Worm (Caenorhabditis elegans): ENCODE results near the gene cap-2.

Gene cap-2

ce11 chrII:10851110-10851509 is 17.9 kb upstream of the cap-2 start:
- TF ChIP-seq tbx-2 (tag; optimal IDR thresholded peaks at IDR 0.05) (peak; percentile 10), sea-2 (GFP tag; optimal IDR thresholded peaks at IDR 0.05) (no peak), ceh-16 (tag; optimal IDR thresholded peaks at IDR 0.05) (no peak), nhr-77 (tag; optimal IDR thresholded peaks at IDR 0.05) (no peak), aly-2 (tag; optimal IDR thresholded peaks at IDR 0.05) (no peak), lin-15B (tag; optimal IDR thresholded peaks at IDR 0.05) (peak; percentile 24), unc-39 (tag; optimal IDR thresholded peaks at IDR 0.05) (no peak), elt-2 (tag; optimal IDR thresholded peaks at IDR 0.05) (peak; percentile 83), jun-1 (tag; optimal IDR thresholded peaks at IDR 0.05) (peak; percentile 67), eor-1 (tag; optimal IDR thresholded peaks at IDR 0.05) (no peak), elt-3 (tag; optimal IDR thresholded peaks at IDR 0.05) (no peak), nhr-76 (tag; optimal IDR thresholded peaks at IDR 0.05) (no peak), nhr-25 (tag; optimal IDR thresholded peaks at IDR 0.05) (peak; percentile 92), skn-1 (tag; optimal IDR thresholded peaks at IDR 0.05) (peak; percentile 51), nhr-28 (tag; optimal IDR thresholded peaks at IDR 0.05) (no peak), ceh-9 (tag; optimal IDR thresholded peaks at IDR 0.05) (no peak), egl-5 (tag; optimal IDR thresholded peaks at IDR 0.05) (peak; percentile 77), nfya-1 (tag; optimal IDR thresholded peaks at IDR 0.05; ENCODE audit: insufficient read depth) (peak; percentile 80), mml-1 (tag; optimal IDR thresholded peaks at IDR 0.05) (no peak), nhr-12 (tag; optimal IDR thresholded peaks at IDR 0.05) (no peak), nhr-11 (tag; optimal IDR thresholded peaks at IDR 0.05) (no peak), nhr-43 (tag; optimal IDR thresholded peaks at IDR 0.05; ENCODE audit: poor library complexity, severe bottlenecking) (peak; percentile 74), lin-39 (tag; optimal IDR thresholded peaks at IDR 0.05) (peak; percentile 76), pha-4 (tag; optimal IDR thresholded peaks at IDR 0.05) (peak; percentile 86), egl-27 (tag; optimal IDR thresholded peaks at IDR 0.05) (peak; percentile 53), ztf-4 (tag; optimal IDR thresholded peaks at IDR 0.05) (peak; percentile 24), R02D3.7 (tag; optimal IDR thresholded peaks at IDR 0.05) (peak; percentile 20), fos-1 (tag; optimal IDR thresholded peaks at IDR 0.05) (no peak), ceh-28 (tag; optimal IDR thresholded peaks at IDR 0.05) (peak; percentile 62), fkh-2 (tag; optimal IDR thresholded peaks at IDR 0.05) (no peak), nhr-237 (tag; optimal IDR thresholded peaks at IDR 0.05) (no peak), zag-1 (tag; optimal IDR thresholded peaks at IDR 0.05) (no peak), ama-1 (optimal IDR thresholded peaks at IDR 0.05) (no peak), lsy-12 (tag; optimal IDR thresholded peaks at IDR 0.05) (peak; percentile 19), unc-62 (GFP tag; optimal IDR thresholded peaks at IDR 0.05) (peak; percentile 98), elt-1 (tag; optimal IDR thresholded peaks at IDR 0.05) (peak; percentile 43), ZK546.5 (tag; optimal IDR thresholded peaks at IDR 0.05) (no peak), hmg-11 (tag; optimal IDR thresholded peaks at IDR 0.05) (peak; percentile 64), mdl-1 (tag; optimal IDR thresholded peaks at IDR 0.05) (peak; percentile 42), fkh-10 (GFP tag; optimal IDR thresholded peaks at IDR 0.05) (no peak), ceh-82 (tag; optimal IDR thresholded peaks at IDR 0.05) (no peak), pqm-1 (tag; optimal IDR thresholded peaks at IDR 0.05) (peak; percentile 60), daf-12 (tag; optimal IDR thresholded peaks at IDR 0.05) (no peak), ztf-11 (tag; optimal IDR thresholded peaks at IDR 0.05) (no peak), nhr-67 (tag; optimal IDR thresholded peaks at IDR 0.05) (no peak), nhr-23 (tag; optimal IDR thresholded peaks at IDR 0.05) (peak; percentile 70), snpc-4 (tag; optimal IDR thresholded peaks at IDR 0.05) (peak; percentile 34)

- no peak for TF ChIP-seq mdl-1 (tag; optimal IDR thresholded peaks at IDR 0.05)
- TF ChIP-seq lsy-12 (tag; optimal IDR thresholded peaks at IDR 0.05) = no peak
- no peak for TF ChIP-seq nhr-12 (tag; optimal IDR thresholded peaks at IDR 0.05)
- no peak for TF ChIP-seq egl-5 (tag; optimal IDR thresholded peaks at IDR 0.05)
- no peak for TF ChIP-seq skn-1 (tag; optimal IDR thresholded peaks at IDR 0.05)
- no peak for TF ChIP-seq eor-1 (tag; optimal IDR thresholded peaks at IDR 0.05)
- no peak for TF ChIP-seq nfya-1 (tag; optimal IDR thresholded peaks at IDR 0.05; ENCODE audit: insufficient read depth)
- TF ChIP-seq lin-15B (tag; optimal IDR thresholded peaks at IDR 0.05) = no peak
- TF ChIP-seq ceh-28 (tag; optimal IDR thresholded peaks at IDR 0.05) = no peak
- no peak for TF ChIP-seq nhr-77 (tag; optimal IDR thresholded peaks at IDR 0.05)
- TF ChIP-seq nhr-67 (tag; optimal IDR thresholded peaks at IDR 0.05) = no peak
- TF ChIP-seq nhr-25 (tag; optimal IDR thresholded peaks at IDR 0.05) = no peak
- no peak for TF ChIP-seq egl-27 (tag; optimal IDR thresholded peaks at IDR 0.05)
- no peak for TF ChIP-seq lin-39 (tag; optimal IDR thresholded peaks at IDR 0.05)
- TF ChIP-seq fkh-10 (GFP tag; optimal IDR thresholded peaks at IDR 0.05) = no peak
- no peak for TF ChIP-seq fos-1 (tag; optimal IDR thresholded peaks at IDR 0.05)
- no peak for TF ChIP-seq elt-3 (tag; optimal IDR thresholded peaks at IDR 0.05)
- no peak for TF ChIP-seq ceh-82 (tag; optimal IDR thresholded peaks at IDR 0.05)
Measured at ce11 chrII:10852880-10853279, 16.1 kb upstream of the cap-2 start.
